1 fruit fly cellular context compared by ENCODE assay signal in genomic region chrX:11657140-11657539, dm6.
TF ChIP-seq lines count a peak whose summit lies in the region.

No protein-coding gene starts in this region.

TF ChIP-seq in whole organism, embryonic, 481 proteins besides CTCF, POLR2A, EP300 and RAD21 (continued from another document and continues in another):
- TF ChIP-seq HLH3B (GFP tag; IDR thresholded peaks at IDR 0.05; lab: Robert Waterston, UW) (peak; percentile 57), br (optimal IDR thresholded peaks at IDR 0.05; lab: Kevin White, UChicago) (no peak), HmgD (GFP tag; optimal IDR thresholded peaks at IDR 0.05; lab: Kevin White, UChicago) (no peak), C15 (GFP tag; IDR thresholded peaks at IDR 0.05; lab: Robert Waterston, UW) (no peak), Nf-YA (GFP tag; IDR thresholded peaks at IDR 0.05; lab: Robert Waterston, UW) (no peak), sens-2 (GFP tag; IDR thresholded peaks at IDR 0.05; lab: Robert Waterston, UW) (no peak), ab (GFP tag; optimal IDR thresholded peaks at IDR 0.05; lab: Kevin White, UChicago) (no peak), ATbp (GFP tag; optimal IDR thresholded peaks at IDR 0.05; lab: Kevin White, UChicago) (peak; percentile 31), al (GFP tag; IDR thresholded peaks at IDR 0.05; lab: Robert Waterston, UW) (no peak), mam (GFP tag; optimal IDR thresholded peaks at IDR 0.05; lab: Kevin White, UChicago) (peak; percentile 22), bcd (GFP tag; optimal IDR thresholded peaks at IDR 0.05; lab: Kevin White, UChicago) (peak; percentile 51), fd102C (GFP tag; optimal IDR thresholded peaks at IDR 0.05; lab: Kevin White, UChicago) (no peak), mld (GFP tag; IDR thresholded peaks at IDR 0.05; lab: Robert Waterston, UW; ENCODE audit: partially characterized antibody) (no peak), CG10462 (GFP tag; optimal IDR thresholded peaks at IDR 0.05; lab: Kevin White, UChicago) (no peak), CG14014 (GFP tag; IDR thresholded peaks at IDR 0.05; lab: Robert Waterston, UW) (peak; percentile 51), Fer3 (tag; optimal IDR thresholded peaks at IDR 0.05; lab: Kevin White, UChicago) (peak; percentile 67), CG17186 (GFP tag; optimal IDR thresholded peaks at IDR 0.05; lab: Kevin White, UChicago) (no peak), gcm2 (GFP tag; optimal IDR thresholded peaks at IDR 0.05; lab: Kevin White, UChicago) (no peak), HHEX (GFP tag; optimal IDR thresholded peaks at IDR 0.05; lab: Kevin White, UChicago) (peak; percentile 46), CG7786 (GFP tag; optimal IDR thresholded peaks at IDR 0.05; lab: Kevin White, UChicago) (no peak), CG12769 (tag; optimal IDR thresholded peaks at IDR 0.05; lab: Kevin White, UChicago) (peak; percentile 52), Med (GFP tag; lab: Kevin White, UChicago) (peak; percentile 81), CG42726 (GFP tag; IDR thresholded peaks at IDR 0.05; lab: Robert Waterston, UW; ENCODE audit: partially characterized antibody) (no peak), CG11696 (GFP tag; IDR thresholded peaks at IDR 0.05; lab: Robert Waterston, UW) (no peak), CG18599 (GFP tag; optimal IDR thresholded peaks at IDR 0.05; lab: Kevin White, UChicago) (peak; percentile 86), CG12299 (tag; optimal IDR thresholded peaks at IDR 0.05; lab: Kevin White, UChicago) (peak; percentile 56), ewg (GFP tag; optimal IDR thresholded peaks at IDR 0.05; lab: Kevin White, UChicago) (peak; percentile 19), gt (GFP tag; IDR thresholded peaks at IDR 0.05; lab: Robert Waterston, UW) (no peak), H2.0 (GFP tag; IDR thresholded peaks at IDR 0.05; lab: Robert Waterston, UW) (peak; percentile 38; the same call in 1 of the 2 replicates), CG6765 (GFP tag; optimal IDR thresholded peaks at IDR 0.05; lab: Kevin White, UChicago) (peak; percentile 3), CG2116 (GFP tag; optimal IDR thresholded peaks at IDR 0.05; lab: Kevin White, UChicago) (no peak), Xrp1 (GFP tag; IDR thresholded peaks at IDR 0.05; lab: Robert Waterston, UW) (peak; percentile 71; the same call in 1 of the 2 replicates), sd (tag; optimal IDR thresholded peaks at IDR 0.05; lab: Kevin White, UChicago) (no peak), CG31365 (tag; optimal IDR thresholded peaks at IDR 0.05; lab: Kevin White, UChicago) (no peak), CG5953 (GFP tag; IDR thresholded peaks at IDR 0.05; lab: Robert Waterston, UW) (no peak), Neu2 (GFP tag; optimal IDR thresholded peaks at IDR 0.05; lab: Kevin White, UChicago; ENCODE audit: borderline replicate concordance) (no peak), Doc2 (GFP tag; IDR thresholded peaks at IDR 0.05; lab: Robert Waterston, UW) (no peak), ham (GFP tag; IDR thresholded peaks at IDR 0.05; lab: Robert Waterston, UW) (no peak), CG17568 (GFP tag; optimal IDR thresholded peaks at IDR 0.05; lab: Kevin White, UChicago) (no peak), Deaf1 (tag; optimal IDR thresholded peaks at IDR 0.05; lab: Kevin White, UChicago) (peak; percentile 34), crp (GFP tag; optimal IDR thresholded peaks at IDR 0.05; lab: Kevin White, UChicago) (no peak), cato (GFP tag; optimal IDR thresholded peaks at IDR 0.05; lab: Kevin White, UChicago; ENCODE audit: borderline replicate concordance) (no peak), klu (GFP tag; IDR thresholded peaks at IDR 0.05; lab: Robert Waterston, UW) (no peak), Opbp (GFP tag; IDR thresholded peaks at IDR 0.05; lab: Robert Waterston, UW; ENCODE audit: partially characterized antibody) (no peak), Ada2b (GFP tag; IDR thresholded peaks at IDR 0.05; lab: Robert Waterston, UW) (peak; percentile 53), seq (GFP tag; IDR thresholded peaks at IDR 0.05; lab: Robert Waterston, UW) (0 out of 2 replicates have a peak, but pooled peaks have one; percentile 26), CG1024 (GFP tag; IDR thresholded peaks at IDR 0.05; lab: Robert Waterston, UW) (no peak), CG32772 (GFP tag; IDR thresholded peaks at IDR 0.05; lab: Robert Waterston, UW) (0 out of 2 replicates have a peak, but pooled peaks have one; percentile 32), CG31441 (GFP tag; IDR thresholded peaks at IDR 0.05; lab: Robert Waterston, UW) (peak; percentile 68), slbo (GFP tag; IDR thresholded peaks at IDR 0.05; lab: Robert Waterston, UW) (peak; percentile 61), Rx (GFP tag; IDR thresholded peaks at IDR 0.05; lab: Robert Waterston, UW) (no peak), gro (GFP tag; optimal IDR thresholded peaks at IDR 0.05; lab: Kevin White, UChicago) (peak; percentile 3), CHES-1-like (GFP tag; optimal IDR thresholded peaks at IDR 0.05; lab: Kevin White, UChicago) (no peak), btn (GFP tag; optimal IDR thresholded peaks at IDR 0.05; lab: Kevin White, UChicago) (no peak), Vsx1 (GFP tag; optimal IDR thresholded peaks at IDR 0.05; lab: Kevin White, UChicago) (no peak), CG4424 (GFP tag; optimal IDR thresholded peaks at IDR 0.05; lab: Kevin White, UChicago) (peak; percentile 58), CG16813 (GFP tag; IDR thresholded peaks at IDR 0.05; lab: Robert Waterston, UW; ENCODE audit: partially characterized antibody) (no peak), CG5180 (GFP tag; optimal IDR thresholded peaks at IDR 0.05; lab: Kevin White, UChicago) (no peak), CG14050 (GFP tag; IDR thresholded peaks at IDR 0.05; lab: Robert Waterston, UW) (0 out of 3 replicates have a peak, but pooled peaks have one; percentile 29), CG13424 (tag; optimal IDR thresholded peaks at IDR 0.05; lab: Kevin White, UChicago) (peak; percentile 65), NfI (GFP tag; optimal IDR thresholded peaks at IDR 0.05; lab: Kevin White, UChicago) (peak; percentile 5), scrt (GFP tag; optimal IDR thresholded peaks at IDR 0.05; lab: Kevin White, UChicago) (peak; percentile 57), ken (GFP tag; IDR thresholded peaks at IDR 0.05; lab: Robert Waterston, UW) (no peak), D19B (GFP tag; optimal IDR thresholded peaks at IDR 0.05; lab: Kevin White, UChicago) (no peak), amos (GFP tag; IDR thresholded peaks at IDR 0.05; lab: Robert Waterston, UW; ENCODE audit: partially characterized antibody) (no peak), CG17912 (GFP tag; optimal IDR thresholded peaks at IDR 0.05; lab: Kevin White, UChicago) (no peak), CG6689 (GFP tag; IDR thresholded peaks at IDR 0.05; lab: Robert Waterston, UW) (peak; percentile 42), pfk (GFP tag; optimal IDR thresholded peaks at IDR 0.05; lab: Kevin White, UChicago) (no peak), CG10565 (GFP tag; optimal IDR thresholded peaks at IDR 0.05; lab: Kevin White, UChicago) (no peak), TFAM (GFP tag; optimal IDR thresholded peaks at IDR 0.05; lab: Kevin White, UChicago) (no peak), Dip3 (GFP tag; optimal IDR thresholded peaks at IDR 0.05; lab: Kevin White, UChicago) (no peak), oc (tag; optimal IDR thresholded peaks at IDR 0.05; lab: Kevin White, UChicago) (peak; percentile 36), wdn (GFP tag; IDR thresholded peaks at IDR 0.05; lab: Robert Waterston, UW) (no peak), CG7963 (GFP tag; IDR thresholded peaks at IDR 0.05; lab: Robert Waterston, UW; ENCODE audit: partially characterized antibody) (no peak), pros (GFP tag; optimal IDR thresholded peaks at IDR 0.05; lab: Kevin White, UChicago) (no peak), CG12744 (GFP tag; optimal IDR thresholded peaks at IDR 0.05; lab: Kevin White, UChicago) (peak; percentile 49), sug (tag; optimal IDR thresholded peaks at IDR 0.05; lab: Kevin White, UChicago) (peak; percentile 53), Adf1 (GFP tag; IDR thresholded peaks at IDR 0.05; lab: Robert Waterston, UW) (no peak), ap (GFP tag; IDR thresholded peaks at IDR 0.05; lab: Robert Waterston, UW) (peak; percentile 25; the same call in 1 of the 2 replicates), exex (tag; optimal IDR thresholded peaks at IDR 0.05; lab: Kevin White, UChicago) (no peak), tio (GFP tag; optimal IDR thresholded peaks at IDR 0.05; lab: Kevin White, UChicago) (peak; percentile 33), bowl (GFP tag; IDR thresholded peaks at IDR 0.05; lab: Robert Waterston, UW) (no peak), Nf-YC (tag; optimal IDR thresholded peaks at IDR 0.05; lab: Kevin White, UChicago) (peak; percentile 48), CG6272 (GFP tag; IDR thresholded peaks at IDR 0.05; lab: Robert Waterston, UW) (0 out of 2 replicates have a peak, but pooled peaks have one; percentile 16), CG13624 (GFP tag; optimal IDR thresholded peaks at IDR 0.05; lab: Kevin White, UChicago) (peak; percentile 26), CG12391 (tag; optimal IDR thresholded peaks at IDR 0.05; lab: Kevin White, UChicago) (peak; percentile 69), HLH54F (GFP tag; optimal IDR thresholded peaks at IDR 0.05; lab: Kevin White, UChicago) (peak; percentile 12), CG1792 (GFP tag; optimal IDR thresholded peaks at IDR 0.05; lab: Kevin White, UChicago) (peak; percentile 10), dysf (GFP tag; IDR thresholded peaks at IDR 0.05; lab: Robert Waterston, UW) (peak; percentile 63; the same call in 2 of the 3 replicates), sens (GFP tag; lab: Kevin White, UChicago) (peak; percentile 92), CG11093 (GFP tag; IDR thresholded peaks at IDR 0.05; lab: Robert Waterston, UW) (no peak), gce (GFP tag; IDR thresholded peaks at IDR 0.05; lab: Robert Waterston, UW) (no peak), Ets97D (GFP tag; optimal IDR thresholded peaks at IDR 0.05; lab: Kevin White, UChicago) (no peak), CG8281 (tag; optimal IDR thresholded peaks at IDR 0.05; lab: Kevin White, UChicago) (peak; percentile 2), CG10274 (GFP tag; optimal IDR thresholded peaks at IDR 0.05; lab: Kevin White, UChicago) (no peak), CG31224 (GFP tag; IDR thresholded peaks at IDR 0.05; lab: Robert Waterston, UW) (0 out of 2 replicates have a peak, but pooled peaks have one; percentile 21), H15 (GFP tag; IDR thresholded peaks at IDR 0.05; lab: Robert Waterston, UW) (no peak), rib (GFP tag; IDR thresholded peaks at IDR 0.05; lab: Robert Waterston, UW) (no peak), tup (GFP tag; optimal IDR thresholded peaks at IDR 0.05; lab: Kevin White, UChicago) (peak; percentile 8), unc-4 (GFP tag; IDR thresholded peaks at IDR 0.05; lab: Robert Waterston, UW; ENCODE audit: partially characterized antibody) (no peak), CG1529 (GFP tag; optimal IDR thresholded peaks at IDR 0.05; lab: Kevin White, UChicago) (no peak), CG10267 (tag; optimal IDR thresholded peaks at IDR 0.05; lab: Kevin White, UChicago) (peak; percentile 55), CG32532 (GFP tag; IDR thresholded peaks at IDR 0.05; lab: Robert Waterston, UW) (peak; percentile 67), Antp (GFP tag; optimal IDR thresholded peaks at IDR 0.05; lab: Kevin White, UChicago) (peak; percentile 27), CG14710 (tag; optimal IDR thresholded peaks at IDR 0.05; lab: Kevin White, UChicago) (peak; percentile 43), HLHmδ (GFP tag; optimal IDR thresholded peaks at IDR 0.05; lab: Kevin White, UChicago) (no peak), sob (GFP tag; IDR thresholded peaks at IDR 0.05; lab: Robert Waterston, UW) (peak; percentile 68), odd (GFP tag; optimal IDR thresholded peaks at IDR 0.05; lab: Kevin White, UChicago) (peak; percentile 12), CG14667 (GFP tag; IDR thresholded peaks at IDR 0.05; lab: Robert Waterston, UW) (no peak; the same call in 1 of the 2 replicates), en (GFP tag; optimal IDR thresholded peaks at IDR 0.05; lab: Kevin White, UChicago) (no peak), Dek (tag; optimal IDR thresholded peaks at IDR 0.05; lab: Kevin White, UChicago) (peak; percentile 32), slp2 (GFP tag; optimal IDR thresholded peaks at IDR 0.05; lab: Kevin White, UChicago) (no peak), Bgb (GFP tag; IDR thresholded peaks at IDR 0.05; lab: Robert Waterston, UW; ENCODE audit: partially characterized antibody) (no peak), jing (GFP tag; optimal IDR thresholded peaks at IDR 0.05; lab: Kevin White, UChicago) (no peak), CG10979 (tag; optimal IDR thresholded peaks at IDR 0.05; lab: Kevin White, UChicago) (peak; percentile 65), CG6175 (GFP tag; IDR thresholded peaks at IDR 0.05; lab: Robert Waterston, UW) (no peak), CG33557 (GFP tag; optimal IDR thresholded peaks at IDR 0.05; lab: Kevin White, UChicago) (no peak), Lpt (GFP tag; optimal IDR thresholded peaks at IDR 0.05; lab: Kevin White, UChicago) (no peak), schlank (tag; optimal IDR thresholded peaks at IDR 0.05; lab: Kevin White, UChicago) (no peak), CG6654 (GFP tag; optimal IDR thresholded peaks at IDR 0.05; lab: Kevin White, UChicago) (no peak), CG15696 (tag; optimal IDR thresholded peaks at IDR 0.05; lab: Kevin White, UChicago) (peak; percentile 50), CG1603 (tag; optimal IDR thresholded peaks at IDR 0.05; lab: Kevin White, UChicago) (peak; percentile 24), kni (GFP tag; optimal IDR thresholded peaks at IDR 0.05; lab: Kevin White, UChicago) (no peak), mirr (GFP tag; optimal IDR thresholded peaks at IDR 0.05; lab: Kevin White, UChicago) (peak; percentile 2), CG8089 (GFP tag; optimal IDR thresholded peaks at IDR 0.05; lab: Kevin White, UChicago) (no peak), CG12071 (GFP tag; optimal IDR thresholded peaks at IDR 0.05; lab: Kevin White, UChicago) (no peak), CG11247 (GFP tag; IDR thresholded peaks at IDR 0.05; lab: Robert Waterston, UW) (no peak), hth (optimal IDR thresholded peaks at IDR 0.05; lab: Kevin White, UChicago) (no peak), CG12942 (GFP tag; optimal IDR thresholded peaks at IDR 0.05; lab: Kevin White, UChicago) (peak; percentile 13), CG10366 (GFP tag; IDR thresholded peaks at IDR 0.05; lab: Robert Waterston, UW) (peak; percentile 27; the same call in 1 of the 2 replicates), cas (GFP tag; IDR thresholded peaks at IDR 0.05; lab: Robert Waterston, UW) (no peak), Nf-YB (GFP tag; optimal IDR thresholded peaks at IDR 0.05; lab: Kevin White, UChicago) (peak; percentile 18), CG15514 (GFP tag; optimal IDR thresholded peaks at IDR 0.05; lab: Kevin White, UChicago) (peak; percentile 49), stwl (tag; optimal IDR thresholded peaks at IDR 0.05; lab: Kevin White, UChicago) (no peak), Hand (GFP tag; optimal IDR thresholded peaks at IDR 0.05; lab: Kevin White, UChicago) (peak; percentile 59)
